Fruit fly (Drosophila melanogaster): ENCODE data around the gene Polr1C.

The Polr1C gene

dm6 chr2L:4981278-4981966 is 12.6 kb downstream of the Polr1C start, which contains the start of the genes CG8892 and CG34126 (continued):
- TF ChIP-seq Sox102F (GFP tag; optimal IDR thresholded peaks at IDR 0.05), result peak; percentile 96
- TF ChIP-seq Sox15 (GFP tag; optimal IDR thresholded peaks at IDR 0.05), result peak; percentile 98
- TF ChIP-seq salr (GFP tag; optimal IDR thresholded peaks at IDR 0.05), result peak; percentile 91 to 96
- peak; percentile 94 for TF ChIP-seq Gug (GFP tag; IDR thresholded peaks at IDR 0.05)
- peak; percentile 98 for TF ChIP-seq CG3919 (GFP tag; optimal IDR thresholded peaks at IDR 0.05)
- TF ChIP-seq Hr39 (GFP tag; optimal IDR thresholded peaks at IDR 0.05), result peak; percentile 98
- TF ChIP-seq CG8319 (GFP tag; optimal IDR thresholded peaks at IDR 0.05), result peak; percentile 96
- TF ChIP-seq CG6163 (GFP tag; IDR thresholded peaks at IDR 0.05), result peak; percentile 93
- TF ChIP-seq CG9139 (GFP tag; optimal IDR thresholded peaks at IDR 0.05), result peak; percentile 80
- TF ChIP-seq Met (GFP tag; optimal IDR thresholded peaks at IDR 0.05), result peak; percentile 95
- TF ChIP-seq net (GFP tag; optimal IDR thresholded peaks at IDR 0.05), result peak; percentile 94
- peak; percentile 95 for TF ChIP-seq CG6792 (GFP tag; optimal IDR thresholded peaks at IDR 0.05)
- peak; percentile 81 for TF ChIP-seq CG6276 (GFP tag; optimal IDR thresholded peaks at IDR 0.05)
- peak; percentile 84 for TF ChIP-seq CG15336 (GFP tag; IDR thresholded peaks at IDR 0.05)
- peak; percentile 88 for TF ChIP-seq CG8119 (GFP tag; IDR thresholded peaks at IDR 0.05)
- TF ChIP-seq cyc (GFP tag; optimal IDR thresholded peaks at IDR 0.05), result peak; percentile 98
- TF ChIP-seq Hr38 (GFP tag; optimal IDR thresholded peaks at IDR 0.05), result no peak
- peak; percentile 95 for TF ChIP-seq CG11762 (GFP tag; optimal IDR thresholded peaks at IDR 0.05; ENCODE audit: insufficient read depth)
- peak; percentile 98 for TF ChIP-seq CG11902 (GFP tag; optimal IDR thresholded peaks at IDR 0.05)
- TF ChIP-seq spab (GFP tag; optimal IDR thresholded peaks at IDR 0.05), result peak; percentile 91
- TF ChIP-seq CG6808 (GFP tag; optimal IDR thresholded peaks at IDR 0.05), result peak; percentile 93
- TF ChIP-seq CG8632 (GFP tag; optimal IDR thresholded peaks at IDR 0.05), result peak; percentile 95
- peak; percentile 98 for TF ChIP-seq pdm3 (GFP tag; optimal IDR thresholded peaks at IDR 0.05)
- TF ChIP-seq lz (GFP tag; optimal IDR thresholded peaks at IDR 0.05), result peak; percentile 98

- TF ChIP-seq Hr39 (GFP tag; optimal IDR thresholded peaks at IDR 0.05), result no peak
- TF ChIP-seq CG6792 (GFP tag; optimal IDR thresholded peaks at IDR 0.05), result no peak
- TF ChIP-seq spab (GFP tag; optimal IDR thresholded peaks at IDR 0.05), result no peak
- TF ChIP-seq dsx (GFP tag; optimal IDR thresholded peaks at IDR 0.05; ENCODE audit: poor library complexity, severe bottlenecking), result no peak
- TF ChIP-seq vri (GFP tag; optimal IDR thresholded peaks at IDR 0.05), result no peak
- no peak for TF ChIP-seq fd59A (GFP tag; optimal IDR thresholded peaks at IDR 0.05)
- no peak for TF ChIP-seq fkh (GFP tag; optimal IDR thresholded peaks at IDR 0.05)
- no peak for TF ChIP-seq CG10669 (GFP tag; optimal IDR thresholded peaks at IDR 0.05)
Measured at dm6 chr2L:4982098-4982646, 13.4 kb downstream of the Polr1C start.

- TF ChIP-seq CG6163 (GFP tag; IDR thresholded peaks at IDR 0.05) (no peak), CG10631 (GFP tag; optimal IDR thresholded peaks at IDR 0.05) (no peak), CG6276 (GFP tag; optimal IDR thresholded peaks at IDR 0.05) (no peak), topi (GFP tag; optimal IDR thresholded peaks at IDR 0.05) (no peak), CG31627 (GFP tag; optimal IDR thresholded peaks at IDR 0.05) (no peak), lz (GFP tag; optimal IDR thresholded peaks at IDR 0.05) (no peak)
Measured at dm6 chr2L:4995010-4995836, 26.4 kb downstream of the Polr1C start.

dm6 chr2L:4995837-4996136 is 27.0 kb downstream of the Polr1C start:
- TF ChIP-seq CG6808 (GFP tag; optimal IDR thresholded peaks at IDR 0.05) (no peak), fkh (GFP tag; optimal IDR thresholded peaks at IDR 0.05) (peak; percentile 27), Ets96B (tag; optimal IDR thresholded peaks at IDR 0.05) (no peak), Eip93F (GFP tag; optimal IDR thresholded peaks at IDR 0.05) (no peak), CG6854 (GFP tag; optimal IDR thresholded peaks at IDR 0.05) (no peak), lz (GFP tag; optimal IDR thresholded peaks at IDR 0.05) (no peak), CG31627 (GFP tag; optimal IDR thresholded peaks at IDR 0.05) (no peak)
